Worm (Caenorhabditis elegans): Measurements from ENCODE around the gene rps-29.
A peak's percentile ranks its signal among the peaks of the same experiment; 100 is the strongest.

The rps-29 gene

ce11 chrIII:843999-844398, 49.9 kb downstream of the rps-29 start (continued):
- no peak for TF ChIP-seq elt-1 (tag; optimal IDR thresholded peaks at IDR 0.05)
- no peak for TF ChIP-seq ceh-9 (tag; optimal IDR thresholded peaks at IDR 0.05)

- no peak for TF ChIP-seq fkh-10 (GFP tag; optimal IDR thresholded peaks at IDR 0.05)
- TF ChIP-seq pha-4 (tag; optimal IDR thresholded peaks at IDR 0.05) = peak; percentile 51
These were observed 50.5 kb downstream of the rps-29 start for ce11 chrIII:844577-844976.
